Worm (Caenorhabditis elegans) whole organism, L1 larva: Measurements from ENCODE around the gene K07H8.8.
A peak's percentile ranks its signal among the peaks of the same experiment; 100 is the strongest.

ENCODE experiments used
- C16A3.4 ChIP-seq: fragments of 150-350 bp; optimal IDR thresholded peaks from 2 replicates; lab custom pipeline; 2014; ENCODE audit warnings: missing biosample characterization, missing genetic modification characterization
- F16B12.6 ChIP-seq: fragments of 150-350 bp; optimal IDR thresholded peaks from 2 replicates; lab custom pipeline; 2014; ENCODE audit warnings: missing biosample characterization, missing genetic modification characterization
- Y116A8C.19 ChIP-seq: sonication (generic microtip); optimal IDR thresholded peaks from 2 replicates; lab custom pipeline; 2016; ENCODE audit warnings: missing compliant biosample characterization, missing genetic modification characterization, borderline replicate concordance
- ama-1 ChIP-seq: fragments of 150-350 bp; optimal IDR thresholded peaks from 2 replicates; lab custom pipeline; 2014
- blmp-1 ChIP-seq: fragments of 150-350 bp; optimal IDR thresholded peaks from 2 replicates; lab custom pipeline; 2014; ENCODE audit warnings: missing biosample characterization, missing genetic modification characterization
- ceh-63 ChIP-seq: fragments of 200-800 bp; sonication (Bioruptor generic); optimal IDR thresholded peaks from 2 replicates; lab custom pipeline; 2018; ENCODE audit warnings: mild to moderate bottlenecking, missing genetic modification characterization, missing compliant biosample characterization
- ceh-82 ChIP-seq, 3 experiments: fragments of 150-350 bp in 1 of 3; sonication (generic microtip) in 2 of 3; optimal IDR thresholded peaks; 2 replicates each; lab custom pipeline; 2014 to 2017; ENCODE audit warnings: missing biosample characterization in 3 of 3, missing genetic modification characterization in 3 of 3
- ceh-90 ChIP-seq: sonication (generic microtip); optimal IDR thresholded peaks from 2 replicates; lab custom pipeline; 2016; ENCODE audit warnings: missing genetic modification characterization, missing compliant biosample characterization
- dpl-1 ChIP-seq, 3 experiments: fragments of 150-350 bp in 2 of 3; sonication (generic microtip) in 1 of 3; optimal IDR thresholded peaks; 2 replicates each; lab custom pipeline; 2014 to 2017; ENCODE audit warnings: missing biosample characterization in 3 of 3, missing genetic modification characterization in 3 of 3, missing genetic modification reagents in 3 of 3
- efl-1 ChIP-seq, 4 experiments: fragments of 150-350 bp; optimal IDR thresholded peaks in 3 of 4; peaks in 1 of 4; 1 replicate in 1 of 4; 2 replicates in 3 of 4; lab custom pipeline; 2014; ENCODE audit warnings: missing biosample characterization in 2 of 4, missing genetic modification characterization in 2 of 4, missing genetic modification reagents in 2 of 4
- efl-3 ChIP-seq: fragments of 200-800 bp; sonication (Bioruptor generic); optimal IDR thresholded peaks from 2 replicates; lab custom pipeline; 2018; ENCODE audit warnings: mild to moderate bottlenecking, missing genetic modification characterization, missing compliant biosample characterization
- egl-27 ChIP-seq, 2 experiments: fragments of 150-350 bp in 1 of 2; sonication (generic microtip); optimal IDR thresholded peaks; 3 replicates each; lab custom pipeline; 2017 to 2018; ENCODE audit warnings: missing biosample characterization in 2 of 2, missing genetic modification characterization in 2 of 2, missing genetic modification reagents in 2 of 2
- elt-3 ChIP-seq, 6 experiments: fragments of 150-350 bp in 1 of 6; sonication (generic microtip); optimal IDR thresholded peaks; 2 replicates each; lab custom pipeline; 2017 to 2018; ENCODE audit warnings: missing biosample characterization in 6 of 6, missing genetic modification characterization in 6 of 6, inconsistent platforms in 1 of 6
- fkh-10 ChIP-seq: sonication (generic microtip); optimal IDR thresholded peaks from 2 replicates; lab custom pipeline; 2017; ENCODE audit warnings: missing biosample characterization, missing genetic modification reagents, missing genetic modification characterization
- fkh-8 ChIP-seq: sonication (generic microtip); optimal IDR thresholded peaks from 2 replicates; lab custom pipeline; 2016; ENCODE audit warnings: mild to moderate bottlenecking, missing genetic modification characterization, missing compliant biosample characterization
- hlh-4 ChIP-seq: sonication (generic microtip); optimal IDR thresholded peaks from 2 replicates; lab custom pipeline; 2016; ENCODE audit warnings: mild to moderate bottlenecking, missing genetic modification characterization, missing compliant biosample characterization
- irx-1 ChIP-seq: sonication (generic microtip); optimal IDR thresholded peaks from 2 replicates; lab custom pipeline; 2016; ENCODE audit warnings: missing genetic modification characterization, missing compliant biosample characterization
- lin-14 ChIP-seq: fragments of 200-800 bp; sonication (Bioruptor generic); optimal IDR thresholded peaks from 2 replicates; lab custom pipeline; 2018; ENCODE audit warnings: mild to moderate bottlenecking, missing genetic modification characterization, moderate library complexity, missing compliant biosample characterization
- lin-15B ChIP-seq: fragments of 150-350 bp; sonication (generic microtip); optimal IDR thresholded peaks from 3 replicates; lab custom pipeline; 2014; ENCODE audit warnings: missing biosample characterization, missing genetic modification characterization
- lin-35 ChIP-seq, 2 experiments: fragments of 150-350 bp; optimal IDR thresholded peaks; 2 replicates each; lab custom pipeline; 2014; ENCODE audit warnings: missing biosample characterization in 2 of 2, missing genetic modification characterization in 2 of 2, missing genetic modification reagents in 2 of 2
- lsy-2 ChIP-seq, 2 experiments: fragments of 150-350 bp; optimal IDR thresholded peaks; 2 replicates each; lab custom pipeline; 2014; ENCODE audit warnings: missing biosample characterization in 2 of 2, missing genetic modification characterization in 2 of 2
- mdl-1 ChIP-seq, 2 experiments: fragments of 150-350 bp; optimal IDR thresholded peaks; 2 replicates each; lab custom pipeline; 2014 to 2017; ENCODE audit warnings: missing biosample characterization in 2 of 2, missing genetic modification characterization in 2 of 2, inconsistent platforms in 1 of 2
- mep-1 ChIP-seq: fragments of 150-350 bp; optimal IDR thresholded peaks from 2 replicates; lab custom pipeline; 2014; ENCODE audit warnings: missing biosample characterization, missing genetic modification characterization
- nhr-11 ChIP-seq: fragments of 150-350 bp; optimal IDR thresholded peaks from 2 replicates; lab custom pipeline; 2014; ENCODE audit warnings: missing biosample characterization, missing genetic modification characterization
- nhr-12 ChIP-seq: sonication (generic microtip); optimal IDR thresholded peaks from 2 replicates; lab custom pipeline; 2017; ENCODE audit warnings: missing biosample characterization, missing genetic modification characterization
- nhr-20 ChIP-seq: sonication (generic microtip); optimal IDR thresholded peaks from 2 replicates; lab custom pipeline; 2016; ENCODE audit warnings: mild to moderate bottlenecking, missing genetic modification characterization, missing compliant biosample characterization
- nhr-237 ChIP-seq: fragments of 150-350 bp; optimal IDR thresholded peaks from 2 replicates; lab custom pipeline; 2014; ENCODE audit warnings: missing biosample characterization, missing genetic modification characterization
- nhr-47 ChIP-seq: sonication (generic microtip); optimal IDR thresholded peaks from 2 replicates; lab custom pipeline; 2016; ENCODE audit warnings: mild to moderate bottlenecking, missing genetic modification characterization, moderate library complexity, missing compliant biosample characterization
- nhr-71 ChIP-seq: sonication (generic microtip); optimal IDR thresholded peaks from 2 replicates; lab custom pipeline; 2016; ENCODE audit warnings: mild to moderate bottlenecking, missing genetic modification characterization, moderate library complexity, missing compliant biosample characterization
- nhr-77 ChIP-seq: fragments of 150-350 bp; optimal IDR thresholded peaks from 2 replicates; lab custom pipeline; 2014; ENCODE audit warnings: missing biosample characterization, missing genetic modification characterization
- pag-3 ChIP-seq: sonication (generic microtip); optimal IDR thresholded peaks from 2 replicates; lab custom pipeline; 2017; ENCODE audit warnings: missing genetic modification characterization, mild to moderate bottlenecking, missing compliant biosample characterization, antibody characterized with exemption, borderline replicate concordance; ENCODE audit not compliant: insufficient read depth
- pax-3 ChIP-seq: fragments of 200-800 bp; sonication (Bioruptor generic); optimal IDR thresholded peaks from 2 replicates; lab custom pipeline; 2018; ENCODE audit warnings: mild to moderate bottlenecking, missing genetic modification characterization, moderate library complexity, missing compliant biosample characterization
- rnt-1 ChIP-seq: sonication (generic microtip); optimal IDR thresholded peaks from 2 replicates; lab custom pipeline; 2016; ENCODE audit warnings: mild to moderate bottlenecking, missing genetic modification characterization, moderate library complexity, missing compliant biosample characterization
- skn-1 ChIP-seq: fragments of 150-350 bp; optimal IDR thresholded peaks from 2 replicates; lab custom pipeline; 2014; ENCODE audit warnings: missing biosample characterization, missing genetic modification characterization
- snu-23 ChIP-seq: sonication (generic microtip); optimal IDR thresholded peaks from 2 replicates; lab custom pipeline; 2016; ENCODE audit warnings: missing genetic modification characterization, missing compliant biosample characterization
- swsn-7 ChIP-seq: sonication (generic microtip); optimal IDR thresholded peaks from 2 replicates; lab custom pipeline; 2016; ENCODE audit warnings: missing genetic modification characterization, missing compliant biosample characterization
- tbx-2 ChIP-seq: sonication (generic microtip); optimal IDR thresholded peaks from 2 replicates; lab custom pipeline; 2016; ENCODE audit warnings: missing genetic modification characterization, missing compliant biosample characterization
- unc-130 ChIP-seq: fragments of 150-350 bp; optimal IDR thresholded peaks from 2 replicates; lab custom pipeline; 2017; ENCODE audit warnings: missing biosample characterization, missing genetic modification characterization, inconsistent platforms
- unc-62 ChIP-seq: fragments of 150-350 bp; optimal IDR thresholded peaks from 2 replicates; lab custom pipeline; 2014; ENCODE audit warnings: missing biosample characterization, missing genetic modification reagents, missing genetic modification characterization
- unc-86 ChIP-seq: sonication (generic microtip); optimal IDR thresholded peaks from 2 replicates; lab custom pipeline; 2016; ENCODE audit warnings: missing genetic modification characterization, missing compliant biosample characterization
- unc-98 ChIP-seq: fragments of 200-800 bp; sonication (Bioruptor generic); IDR thresholded peaks from 2 replicates; pipeline ENCODE4 v1.3.6; 2022; ENCODE audit warnings: missing genetic modification characterization, missing compliant biosample characterization
- vab-15 ChIP-seq: sonication (generic microtip); optimal IDR thresholded peaks from 2 replicates; lab custom pipeline; 2017; ENCODE audit warnings: missing genotype, mild to moderate bottlenecking, missing genetic modification characterization, missing compliant biosample characterization
- ztf-11 ChIP-seq, 2 experiments: sonication (generic microtip); optimal IDR thresholded peaks; 2 replicates each; lab custom pipeline; 2016 to 2017; ENCODE audit warnings: missing genetic modification characterization in 2 of 2, missing biosample characterization in 1 of 2, missing compliant biosample characterization in 1 of 2

The K07H8.8 gene

ce11 chrIV:8235114-8235686 is 33.0 kb downstream of the K07H8.8 start (continued):
- TF ChIP-seq ztf-11 (tag; optimal IDR thresholded peaks at IDR 0.05; lab: Kevin White, UChicago) (no peak), nhr-12 (no peak), hlh-4 (tag; lab: Kevin White, UChicago) (no peak), mep-1 (peak; percentile 11), vab-15 (tag; lab: Kevin White, UChicago) (no peak), fkh-10 (GFP tag; lab: Kevin White, UChicago) (peak; percentile 1)

DNA sequence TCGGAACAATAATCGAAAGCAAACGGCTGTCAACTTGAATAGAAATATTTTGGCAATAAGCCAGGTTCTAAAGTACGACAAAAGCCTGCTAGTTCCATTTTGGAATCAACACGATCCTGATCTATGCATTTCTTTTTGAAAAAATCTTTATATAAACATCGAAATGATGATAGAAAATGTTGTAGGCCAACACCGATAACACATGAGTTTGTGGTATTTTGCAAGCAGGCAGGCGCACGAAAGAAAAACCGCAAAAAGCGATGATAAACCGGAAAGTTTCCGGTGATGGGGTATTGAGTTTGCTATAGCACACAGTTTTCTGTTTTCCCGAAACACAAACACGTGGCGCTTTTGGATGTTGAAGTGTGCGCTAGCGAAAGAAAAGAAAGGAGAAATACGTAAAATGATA is 34.1 kb downstream of the K07H8.8 start:
- TF ChIP-seq mdl-1 (tag; optimal IDR thresholded peaks at IDR 0.05; lab: Kevin White, UChicago) (peak in 1 of 2 experiments; percentile 31), nhr-71 (tag; lab: Kevin White, UChicago) (peak; percentile 1), blmp-1 (tag; lab: Kevin White, UChicago) (peak; percentile 57), unc-62 (GFP tag; lab: Kevin White, UChicago) (no peak), elt-3 (tag; optimal IDR thresholded peaks at IDR 0.05; lab: Kevin White, UChicago) (peak in 1 of 6 experiments; percentile 0), skn-1 (no peak), tbx-2 (tag; lab: Kevin White, UChicago) (no peak), F16B12.6 (tag; lab: Kevin White, UChicago) (no peak), nhr-237 (tag; lab: Kevin White, UChicago) (no peak), snu-23 (GFP tag; lab: Kevin White, UChicago) (peak; percentile 22), efl-1 (optimal IDR thresholded peaks at IDR 0.05; lab: Kevin White, UChicago) (no peak), efl-1 (GFP tag; optimal IDR thresholded peaks at IDR 0.05 in 1 of 2; lab: Kevin White, UChicago) (peak in 1 of 2 experiments; percentile 75), lin-14 (peak; percentile 39), nhr-20 (peak; percentile 59), egl-27 (tag; optimal IDR thresholded peaks at IDR 0.05; lab: Kevin White, UChicago) (no peak), ceh-82 (tag; optimal IDR thresholded peaks at IDR 0.05; lab: Kevin White, UChicago) (no peak), pax-3 (no peak), unc-130 (tag; lab: Kevin White, UChicago) (no peak), lin-15B (no peak), Y116A8C.19 (tag; lab: Kevin White, UChicago) (no peak), nhr-77 (tag; lab: Kevin White, UChicago) (no peak), pag-3 (no peak), rnt-1 (tag; lab: Kevin White, UChicago) (no peak)

DNA sequence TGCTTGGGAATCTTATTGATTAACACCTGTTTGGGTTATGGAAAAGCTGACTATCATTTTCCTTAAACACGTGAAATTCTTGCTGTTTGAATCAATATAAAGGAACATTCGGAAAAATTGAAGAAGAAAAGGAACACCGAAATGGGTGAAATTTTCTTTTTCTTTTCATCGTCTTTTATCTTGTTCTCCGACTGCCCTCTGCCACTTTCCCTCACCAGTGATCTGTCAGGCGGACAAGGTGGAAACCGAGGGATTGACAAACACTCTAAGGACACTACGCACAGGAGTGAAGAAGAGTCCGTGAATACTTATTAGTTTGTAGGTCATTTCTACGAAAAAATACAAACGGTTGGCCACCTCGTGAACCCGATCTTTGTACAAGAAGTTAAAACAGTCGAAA is 34.9 kb downstream of the K07H8.8 start:
- TF ChIP-seq efl-1 (optimal IDR thresholded peaks at IDR 0.05; lab: Kevin White, UChicago) = no peak
- peak in 1 of 2 experiments; percentile 15 for TF ChIP-seq efl-1 (GFP tag; optimal IDR thresholded peaks at IDR 0.05 in 1 of 2; lab: Kevin White, UChicago)
- no peak for TF ChIP-seq irx-1 (tag; lab: Kevin White, UChicago)
- peak; percentile 96 for TF ChIP-seq blmp-1 (tag; lab: Kevin White, UChicago)
- no peak for TF ChIP-seq ceh-63 (GFP tag; lab: Kevin White, UChicago)
- peak; percentile 17 for TF ChIP-seq lin-14

ce11 chrIV:8232428-8232827 is 35.8 kb downstream of the K07H8.8 start:
- TF ChIP-seq swsn-7 (tag; lab: Kevin White, UChicago) = peak; percentile 40
- peak; percentile 34 for TF ChIP-seq nhr-47
- no peak for TF ChIP-seq lin-15B
- peak in 1 of 2 experiments; percentile 16 for TF ChIP-seq efl-1 (optimal IDR thresholded peaks at IDR 0.05; lab: Kevin White, UChicago)
- TF ChIP-seq efl-1 (GFP tag; optimal IDR thresholded peaks at IDR 0.05 in 1 of 2; lab: Kevin White, UChicago) = no peak
- peak; percentile 63 for TF ChIP-seq nhr-71 (tag; lab: Kevin White, UChicago)
- peak in 1 of 3 experiments; percentile 11 for TF ChIP-seq ceh-82 (tag; optimal IDR thresholded peaks at IDR 0.05; lab: Kevin White, UChicago)
- no peak for TF ChIP-seq ama-1 (lab: Kevin White, UChicago)
- TF ChIP-seq ceh-90 (tag; lab: Kevin White, UChicago) = no peak
- TF ChIP-seq lin-14 = peak; percentile 78
- TF ChIP-seq snu-23 (GFP tag; lab: Kevin White, UChicago) = peak; percentile 45
- peak; percentile 23 for TF ChIP-seq tbx-2 (tag; lab: Kevin White, UChicago)
- no peak for TF ChIP-seq egl-27 (tag; optimal IDR thresholded peaks at IDR 0.05; lab: Kevin White, UChicago)
- peak in 1 of 2 experiments; percentile 39 for TF ChIP-seq mdl-1 (tag; optimal IDR thresholded peaks at IDR 0.05; lab: Kevin White, UChicago)
- TF ChIP-seq unc-98 (GFP tag; lab: Robert Waterston, UW) = no peak
- TF ChIP-seq efl-3 (GFP tag; lab: Kevin White, UChicago) = no peak
- peak; percentile 13 for TF ChIP-seq C16A3.4 (tag; lab: Kevin White, UChicago)
- peak; percentile 10 to 56 for TF ChIP-seq lsy-2 (tag; optimal IDR thresholded peaks at IDR 0.05; lab: Kevin White, UChicago)
- peak; percentile 81 for TF ChIP-seq fkh-8
- TF ChIP-seq nhr-11 = peak; percentile 16
- no peak for TF ChIP-seq ztf-11 (tag; optimal IDR thresholded peaks at IDR 0.05; lab: Kevin White, UChicago)
- peak; percentile 37 for TF ChIP-seq mep-1
- peak; percentile 33 for TF ChIP-seq unc-86 (tag; lab: Kevin White, UChicago)
- TF ChIP-seq nhr-20 = peak; percentile 36
- TF ChIP-seq blmp-1 (tag; lab: Kevin White, UChicago) = peak; percentile 75
- TF ChIP-seq lin-35 (GFP tag; optimal IDR thresholded peaks at IDR 0.05; lab: Kevin White, UChicago) = peak; percentile 23 to 47
- TF ChIP-seq dpl-1 (GFP tag; optimal IDR thresholded peaks at IDR 0.05; lab: Kevin White, UChicago) = no peak
- peak; percentile 23 for TF ChIP-seq irx-1 (tag; lab: Kevin White, UChicago)
